Worm (Caenorhabditis elegans): ENCODE results near the gene C38C6.3.

Gene C38C6.3

DNA sequence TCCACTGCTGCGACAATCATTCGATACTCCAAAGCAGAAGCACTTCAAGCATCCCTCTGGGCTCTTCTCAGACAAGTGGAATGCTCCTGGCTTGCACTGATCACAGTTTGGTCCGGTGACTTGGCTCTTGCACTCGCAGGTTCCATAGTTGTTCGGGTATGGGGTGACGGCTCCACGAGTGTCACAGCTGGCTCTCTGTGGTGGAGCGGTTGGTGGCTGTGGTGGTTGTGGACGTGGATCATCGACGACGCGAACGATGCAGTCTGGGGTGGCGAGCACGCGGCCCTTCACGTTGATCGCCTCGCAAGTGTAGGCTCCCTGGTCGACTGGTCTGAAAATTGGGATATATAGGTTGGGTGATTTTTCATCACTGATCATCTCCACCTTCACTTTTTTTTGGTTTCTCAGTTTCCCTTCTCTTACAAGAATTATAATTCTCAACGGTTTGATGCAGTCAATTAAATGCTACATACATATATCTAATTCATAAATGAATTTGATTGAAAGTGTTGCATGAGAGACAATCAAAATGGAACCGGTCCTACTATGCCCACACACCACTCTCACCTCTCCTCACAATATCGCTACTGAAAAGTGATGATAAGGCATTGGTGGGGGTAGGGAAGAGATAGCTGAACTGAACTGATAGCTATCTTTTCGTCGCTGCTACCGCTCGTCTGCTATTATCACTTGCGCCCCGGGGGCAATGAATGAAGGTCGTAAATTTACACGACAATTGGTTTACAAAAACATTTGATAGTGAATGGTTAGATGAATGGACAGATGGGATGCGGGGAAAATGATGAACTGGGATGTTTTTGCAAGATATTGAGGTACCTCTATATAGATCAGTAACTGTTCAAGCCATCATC lies 32.0 kb downstream of the C38C6.3 start:
- TF ChIP-seq flt-1 (GFP tag; IDR thresholded peaks at IDR 0.05) (no peak), tab-1 (GFP tag; IDR thresholded peaks at IDR 0.05) (no peak), cog-1 (tag; optimal IDR thresholded peaks at IDR 0.05) (no peak), T22C8.4 (GFP tag; IDR thresholded peaks at IDR 0.05) (no peak), ztf-23 (GFP tag; IDR thresholded peaks at IDR 0.05) (no peak), klf-2 (GFP tag; conservative IDR thresholded peaks at IDR 0.05) (no peak), ref-1 (GFP tag; conservative IDR thresholded peaks at IDR 0.05) (no peak), med-1 (GFP tag; optimal IDR thresholded peaks at IDR 0.05; ENCODE audit: insufficient read depth) (no peak), ztf-29 (GFP tag; IDR thresholded peaks at IDR 0.05) (no peak)

ce11 chrII:14666274-14666673 lies 33.4 kb downstream of the C38C6.3 start:
- TF ChIP-seq ztf-29 (GFP tag; IDR thresholded peaks at IDR 0.05): no peak
- TF ChIP-seq tab-1 (GFP tag; IDR thresholded peaks at IDR 0.05): no peak
- no peak for TF ChIP-seq T22C8.4 (GFP tag; IDR thresholded peaks at IDR 0.05)
- no peak for TF ChIP-seq ref-1 (GFP tag; conservative IDR thresholded peaks at IDR 0.05)
- TF ChIP-seq med-1 (GFP tag; optimal IDR thresholded peaks at IDR 0.05; ENCODE audit: insufficient read depth): no peak
- TF ChIP-seq flt-1 (GFP tag; IDR thresholded peaks at IDR 0.05): no peak
- TF ChIP-seq klf-2 (GFP tag; conservative IDR thresholded peaks at IDR 0.05): no peak
- no peak for TF ChIP-seq ztf-23 (GFP tag; IDR thresholded peaks at IDR 0.05)
- no peak for TF ChIP-seq cog-1 (tag; optimal IDR thresholded peaks at IDR 0.05)

ce11 chrII:14668608-14669007 lies 35.7 kb downstream of the C38C6.3 start:
- TF ChIP-seq cog-1 (tag; optimal IDR thresholded peaks at IDR 0.05) (no peak), ztf-23 (GFP tag; IDR thresholded peaks at IDR 0.05) (no peak), flt-1 (GFP tag; IDR thresholded peaks at IDR 0.05) (no peak), tab-1 (GFP tag; IDR thresholded peaks at IDR 0.05) (no peak), ztf-29 (GFP tag; IDR thresholded peaks at IDR 0.05) (no peak), med-1 (GFP tag; optimal IDR thresholded peaks at IDR 0.05; ENCODE audit: insufficient read depth) (no peak), ref-1 (GFP tag; conservative IDR thresholded peaks at IDR 0.05) (no peak), klf-2 (GFP tag; conservative IDR thresholded peaks at IDR 0.05) (no peak), T22C8.4 (GFP tag; IDR thresholded peaks at IDR 0.05) (no peak)

ce11 chrII:14670175-14670574 lies 37.3 kb downstream of the C38C6.3 start:
- TF ChIP-seq ztf-23 (GFP tag; IDR thresholded peaks at IDR 0.05) (no peak), klf-2 (GFP tag; conservative IDR thresholded peaks at IDR 0.05) (no peak), ref-1 (GFP tag; conservative IDR thresholded peaks at IDR 0.05) (no peak), flt-1 (GFP tag; IDR thresholded peaks at IDR 0.05) (no peak), cog-1 (tag; optimal IDR thresholded peaks at IDR 0.05) (no peak), tab-1 (GFP tag; IDR thresholded peaks at IDR 0.05) (no peak), ztf-29 (GFP tag; IDR thresholded peaks at IDR 0.05) (no peak), med-1 (GFP tag; optimal IDR thresholded peaks at IDR 0.05; ENCODE audit: insufficient read depth) (no peak), T22C8.4 (GFP tag; IDR thresholded peaks at IDR 0.05) (no peak)

DNA sequence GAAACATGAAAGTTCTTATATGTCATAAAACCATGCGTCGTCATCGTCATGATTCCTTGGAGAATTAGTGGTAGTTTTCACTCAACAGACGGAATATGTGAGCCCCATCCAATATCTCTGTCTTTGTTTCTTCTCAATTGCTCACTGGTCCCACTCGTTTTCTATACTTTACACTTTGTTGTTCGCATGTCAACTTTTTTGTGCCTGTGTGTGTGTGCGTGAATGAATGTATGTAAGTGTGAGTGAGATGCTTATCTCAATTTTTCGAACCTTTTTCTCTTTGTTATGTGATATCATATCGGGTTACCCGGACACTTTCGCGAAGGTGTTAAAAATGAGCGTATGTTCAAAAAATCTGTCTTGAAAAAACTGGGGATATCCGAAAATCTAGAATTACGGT lies 39.2 kb downstream of the C38C6.3 start:
- no peak for TF ChIP-seq ztf-23 (GFP tag; IDR thresholded peaks at IDR 0.05)
- TF ChIP-seq ref-1 (GFP tag; conservative IDR thresholded peaks at IDR 0.05): no peak
- TF ChIP-seq med-1 (GFP tag; optimal IDR thresholded peaks at IDR 0.05; ENCODE audit: insufficient read depth): no peak
- no peak for TF ChIP-seq flt-1 (GFP tag; IDR thresholded peaks at IDR 0.05)
- no peak for TF ChIP-seq klf-2 (GFP tag; conservative IDR thresholded peaks at IDR 0.05)
- TF ChIP-seq T22C8.4 (GFP tag; IDR thresholded peaks at IDR 0.05): no peak

- TF ChIP-seq T22C8.4 (GFP tag; IDR thresholded peaks at IDR 0.05): no peak
- TF ChIP-seq klf-2 (GFP tag; conservative IDR thresholded peaks at IDR 0.05): no peak
- TF ChIP-seq ref-1 (GFP tag; conservative IDR thresholded peaks at IDR 0.05): no peak
- no peak for TF ChIP-seq ztf-29 (GFP tag; IDR thresholded peaks at IDR 0.05)
- no peak for TF ChIP-seq ztf-23 (GFP tag; IDR thresholded peaks at IDR 0.05)
- TF ChIP-seq tab-1 (GFP tag; IDR thresholded peaks at IDR 0.05): no peak
- TF ChIP-seq flt-1 (GFP tag; IDR thresholded peaks at IDR 0.05): no peak
These were observed 40.7 kb downstream of the C38C6.3 start for ce11 chrII:14673636-14674035.

ce11 chrII:14678157-14678556 lies 45.2 kb downstream of the C38C6.3 start, which contains the start of gene hhat-1:
Gene hhat-1 (plus strand): TSS chrII:14678457.
- no peak for TF ChIP-seq cog-1 (tag; optimal IDR thresholded peaks at IDR 0.05)
- no peak for TF ChIP-seq T22C8.4 (GFP tag; IDR thresholded peaks at IDR 0.05)
- no peak for TF ChIP-seq ztf-23 (GFP tag; IDR thresholded peaks at IDR 0.05)
- TF ChIP-seq med-1 (GFP tag; optimal IDR thresholded peaks at IDR 0.05; ENCODE audit: insufficient read depth): no peak
- no peak for TF ChIP-seq ref-1 (GFP tag; conservative IDR thresholded peaks at IDR 0.05)
- no peak for TF ChIP-seq klf-2 (GFP tag; conservative IDR thresholded peaks at IDR 0.05)
- TF ChIP-seq tab-1 (GFP tag; IDR thresholded peaks at IDR 0.05): no peak

- TF ChIP-seq med-1 (GFP tag; optimal IDR thresholded peaks at IDR 0.05; ENCODE audit: insufficient read depth) (no peak), ztf-29 (GFP tag; IDR thresholded peaks at IDR 0.05) (no peak), ztf-23 (GFP tag; IDR thresholded peaks at IDR 0.05) (no peak), tab-1 (GFP tag; IDR thresholded peaks at IDR 0.05) (no peak)
These were observed 50.7 kb downstream of the C38C6.3 start for ce11 chrII:14683646-14684045.

Data from whole organism, midembryonic.